Fruit fly (Drosophila melanogaster) whole organism, pupa: ENCODE data around the gene Mob3.

ENCODE experiments used
- CG10348 ChIP-seq: fragments of 200-800 bp; sonication (Bioruptor generic); IDR thresholded peaks from 2 replicates; pipeline ENCODE4 v1.3.6; 2022; ENCODE audit warnings: missing biosample characterization, missing genetic modification characterization
- CG12605 ChIP-seq: fragments of 200-800 bp; sonication (Bioruptor generic); IDR thresholded peaks from 2 replicates; pipeline ENCODE4 v1.3.6; 2022; ENCODE audit warnings: missing biosample characterization, missing genetic modification characterization
- CG13204 ChIP-seq: fragments of 200-800 bp; sonication (Bioruptor generic); optimal IDR thresholded peaks from 2 replicates; lab custom pipeline; 2018; ENCODE audit warnings: missing biosample characterization, mild to moderate bottlenecking, missing genetic modification characterization, moderate library complexity
- CG14655 ChIP-seq: fragments of 200-800 bp; sonication (Bioruptor generic); optimal IDR thresholded peaks from 3 replicates; lab custom pipeline; 2017; ENCODE audit warnings: mild to moderate bottlenecking, missing biosample characterization, missing genetic modification reagents, missing genetic modification characterization
- CG15710 ChIP-seq: fragments of 200-800 bp; sonication (Bioruptor generic); optimal IDR thresholded peaks from 2 replicates; lab custom pipeline; 2018; ENCODE audit warnings: missing biosample characterization, mild to moderate bottlenecking, missing genetic modification characterization, moderate library complexity
- CG17806 ChIP-seq: fragments of 200-800 bp; sonication (Bioruptor generic); optimal IDR thresholded peaks from 2 replicates; lab custom pipeline; 2018; ENCODE audit warnings: missing biosample characterization, mild to moderate bottlenecking, missing genetic modification characterization, moderate library complexity
- CG32121 ChIP-seq: fragments of 200-800 bp; sonication (Bioruptor generic); IDR thresholded peaks from 2 replicates; pipeline ENCODE4 v1.3.6; 2022; ENCODE audit warnings: missing biosample characterization, missing genetic modification characterization
- CG34367 ChIP-seq: fragments of 200-800 bp; sonication (Bioruptor generic); optimal IDR thresholded peaks from 2 replicates; lab custom pipeline; 2018; ENCODE audit warnings: missing biosample characterization, mild to moderate bottlenecking, missing genetic modification characterization
- CG4496 ChIP-seq: fragments of 200-800 bp; sonication (Bioruptor generic); IDR thresholded peaks from 3 replicates; pipeline ENCODE4 v1.3.6; 2022; ENCODE audit warnings: missing biosample characterization, missing genetic modification characterization
- CG8159 ChIP-seq: fragments of 200-800 bp; sonication (Bioruptor generic); optimal IDR thresholded peaks from 3 replicates; lab custom pipeline; 2018; ENCODE audit warnings: missing biosample characterization, mild to moderate bottlenecking, missing genetic modification characterization, moderate library complexity
- CG8301 ChIP-seq: fragments of 200-800 bp; sonication (Bioruptor generic); optimal IDR thresholded peaks from 2 replicates; lab custom pipeline; 2018; ENCODE audit warnings: missing biosample characterization, mild to moderate bottlenecking, missing genetic modification characterization
- CG9948 ChIP-seq: fragments of 200-800 bp; sonication (Bioruptor generic); optimal IDR thresholded peaks from 2 replicates; lab custom pipeline; 2018; ENCODE audit warnings: missing biosample characterization, mild to moderate bottlenecking, missing genetic modification characterization, moderate library complexity
- D1 ChIP-seq: fragments of 200-800 bp; sonication (Bioruptor generic); optimal IDR thresholded peaks from 2 replicates; lab custom pipeline; 2018; ENCODE audit warnings: missing biosample characterization, mild to moderate bottlenecking, missing genetic modification characterization, moderate library complexity
- EcR ChIP-seq: fragments of 200-800 bp; sonication (Bioruptor generic); optimal IDR thresholded peaks from 3 replicates; lab custom pipeline; 2019; ENCODE audit warnings: missing biosample characterization, missing genetic modification characterization, mild to moderate bottlenecking, moderate library complexity, missing genetic modification reagents
- Ets98B ChIP-seq: fragments of 200-800 bp; sonication (Bioruptor generic); IDR thresholded peaks from 2 replicates; pipeline ENCODE4 v1.3.6; 2022; ENCODE audit warnings: missing biosample characterization, missing genetic modification characterization
- Pif1A ChIP-seq: fragments of 200-800 bp; sonication (Bioruptor generic); optimal IDR thresholded peaks from 3 replicates; lab custom pipeline; 2016; ENCODE audit warnings: missing biosample characterization, missing genetic modification characterization
- Pif1B ChIP-seq: fragments of 200-800 bp; sonication (Bioruptor generic); optimal IDR thresholded peaks from 3 replicates; lab custom pipeline; 2016; ENCODE audit warnings: missing biosample characterization, missing genetic modification characterization
- Snoo ChIP-seq: fragments of 200-800 bp; sonication (Bioruptor generic); optimal IDR thresholded peaks from 3 replicates; lab custom pipeline; 2017; ENCODE audit warnings: missing biosample characterization, mild to moderate bottlenecking, missing genetic modification characterization, inconsistent platforms
- fd96Ca ChIP-seq: fragments of 200-800 bp; sonication (Bioruptor generic); IDR thresholded peaks from 3 replicates; pipeline ENCODE4 v1.3.6; 2022; ENCODE audit warnings: missing biosample characterization, missing genetic modification characterization
- gl ChIP-seq: fragments of 200-800 bp; sonication (Bioruptor generic); optimal IDR thresholded peaks from 2 replicates; lab custom pipeline; 2018; ENCODE audit warnings: missing biosample characterization, mild to moderate bottlenecking, missing genetic modification characterization
- rn ChIP-seq: fragments of 200-800 bp; sonication (Bioruptor generic); IDR thresholded peaks from 2 replicates; pipeline ENCODE4 v1.3.6; 2022; ENCODE audit warnings: missing biosample characterization, missing genetic modification characterization

Gene Mob3

dm6 chr2L:10226724-10227407 lies 38.3 kb upstream of the Mob3 start, which contains the start of gene CG5708:
Gene CG5708, minus strand, starts transcription at chr2L:10226808.
- TF ChIP-seq CG10348 (GFP tag; lab: Robert Waterston, UW) (no peak), CG4496 (GFP tag; lab: Robert Waterston, UW) (no peak; the same call in 2 of the 3 replicates), EcR (GFP tag; lab: Kevin White, UChicago) (no peak), CG15710 (tag; lab: Kevin White, UChicago) (peak; percentile 11)

dm6 chr2L:10230455-10230854 lies 34.7 kb upstream of the Mob3 start:
- TF ChIP-seq EcR (GFP tag; lab: Kevin White, UChicago) (no peak), CG34367 (tag; lab: Kevin White, UChicago) (no peak), Pif1B (GFP tag; lab: Kevin White, UChicago) (no peak), CG12605 (GFP tag; lab: Robert Waterston, UW) (no peak), CG10348 (GFP tag; lab: Robert Waterston, UW) (no peak), Pif1A (GFP tag; lab: Kevin White, UChicago) (no peak), CG8159 (tag; lab: Kevin White, UChicago) (no peak), CG4496 (GFP tag; lab: Robert Waterston, UW) (no peak)

dm6 chr2L:10231092-10231494 lies 34.0 kb upstream of the Mob3 start:
- peak; percentile 79 for TF ChIP-seq Pif1A (GFP tag; lab: Kevin White, UChicago)
- TF ChIP-seq CG4496 (GFP tag; lab: Robert Waterston, UW), result peak; percentile 65; the same call in 2 of the 3 replicates
- peak; percentile 30 for TF ChIP-seq CG9948 (tag; lab: Kevin White, UChicago)
- TF ChIP-seq Snoo (tag; lab: Kevin White, UChicago), result no peak
- TF ChIP-seq CG13204 (GFP tag; lab: Kevin White, UChicago), result no peak
- TF ChIP-seq CG32121, result peak; percentile 54; the same call in 1 of the 2 replicates
- peak; percentile 10 for TF ChIP-seq CG15710 (tag; lab: Kevin White, UChicago)
- peak; percentile 53 for TF ChIP-seq CG17806 (tag; lab: Kevin White, UChicago)
- TF ChIP-seq CG8301 (tag; lab: Kevin White, UChicago), result peak; percentile 61
- peak; percentile 38 for TF ChIP-seq CG8159 (tag; lab: Kevin White, UChicago)
- peak; percentile 62 for TF ChIP-seq Pif1B (GFP tag; lab: Kevin White, UChicago)

dm6 chr2L:10231510-10231909 lies 33.6 kb upstream of the Mob3 start, which contains the start of gene ova:
Gene ova, minus strand, starts transcription at chr2L:10231692.
- TF ChIP-seq CG34367 (tag; lab: Kevin White, UChicago) (no peak), CG8159 (tag; lab: Kevin White, UChicago) (no peak), CG15710 (tag; lab: Kevin White, UChicago) (no peak), Pif1A (GFP tag; lab: Kevin White, UChicago) (no peak), Ets98B (GFP tag; lab: Robert Waterston, UW) (no peak), CG4496 (GFP tag; lab: Robert Waterston, UW) (no peak), CG14655 (GFP tag; lab: Kevin White, UChicago) (no peak), D1 (tag; lab: Kevin White, UChicago) (no peak), EcR (GFP tag; lab: Kevin White, UChicago) (no peak), fd96Ca (GFP tag; lab: Robert Waterston, UW) (no peak), CG13204 (GFP tag; lab: Kevin White, UChicago) (no peak), CG17806 (tag; lab: Kevin White, UChicago) (no peak), CG12605 (GFP tag; lab: Robert Waterston, UW) (no peak), Pif1B (GFP tag; lab: Kevin White, UChicago) (no peak), CG8301 (tag; lab: Kevin White, UChicago) (no peak), CG9948 (tag; lab: Kevin White, UChicago) (no peak), Snoo (tag; lab: Kevin White, UChicago) (no peak), CG32121 (no peak), CG10348 (GFP tag; lab: Robert Waterston, UW) (no peak), gl (tag; lab: Kevin White, UChicago) (no peak)
- TF ChIP-seq, all 21 proteins: peak for 0

dm6 chr2L:10232152-10232816 lies 32.9 kb upstream of the Mob3 start, which contains the start of gene eEF1delta:
Gene eEF1delta, plus strand, starts transcription at chr2L:10232507.
- TF ChIP-seq CG12605 (GFP tag; lab: Robert Waterston, UW), result no peak
- no peak for TF ChIP-seq CG8159 (tag; lab: Kevin White, UChicago)
- no peak for TF ChIP-seq rn (GFP tag; lab: Robert Waterston, UW)
- TF ChIP-seq CG13204 (GFP tag; lab: Kevin White, UChicago), result no peak
- TF ChIP-seq CG14655 (GFP tag; lab: Kevin White, UChicago), result no peak
- no peak for TF ChIP-seq D1 (tag; lab: Kevin White, UChicago)
- TF ChIP-seq CG32121, result no peak
- TF ChIP-seq CG4496 (GFP tag; lab: Robert Waterston, UW), result no peak
- TF ChIP-seq CG10348 (GFP tag; lab: Robert Waterston, UW), result no peak
- TF ChIP-seq Ets98B (GFP tag; lab: Robert Waterston, UW), result no peak
- TF ChIP-seq CG9948 (tag; lab: Kevin White, UChicago), result no peak
- no peak for TF ChIP-seq gl (tag; lab: Kevin White, UChicago)
- TF ChIP-seq Pif1A (GFP tag; lab: Kevin White, UChicago), result no peak
- no peak for TF ChIP-seq EcR (GFP tag; lab: Kevin White, UChicago)
- TF ChIP-seq CG8301 (tag; lab: Kevin White, UChicago), result no peak
- TF ChIP-seq CG34367 (tag; lab: Kevin White, UChicago), result no peak
- TF ChIP-seq, all 21 proteins: peak for 0
